In the genomic region with DNA sequence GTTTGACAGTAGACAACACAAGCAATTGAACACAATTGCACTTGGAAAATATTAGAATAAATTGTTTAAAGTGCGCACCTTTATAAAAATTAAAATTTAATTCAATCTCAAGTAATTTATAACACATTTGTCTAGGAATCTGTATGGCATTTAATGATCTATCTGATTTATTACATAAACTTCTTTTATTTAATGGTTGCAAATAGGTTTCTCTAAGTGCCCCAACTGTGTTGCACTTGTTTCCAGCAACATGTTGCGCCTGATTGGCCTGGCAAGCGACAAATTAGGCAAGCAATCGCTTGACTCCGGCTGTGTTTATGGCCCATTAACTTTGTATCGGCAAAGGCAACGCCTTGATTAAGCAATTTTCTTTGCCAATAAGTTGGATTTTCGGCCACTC, we compare ENCODE assay signal across 1 fruit fly cellular context.
TF ChIP-seq lines count a peak whose summit lies in the region.

No protein-coding gene starts in this region.

TF ChIP-seq in whole organism, prepupa, 60 proteins besides CTCF, POLR2A, EP300 and RAD21 (continued from another document):
- TF ChIP-seq CG8632 (GFP tag; optimal IDR thresholded peaks at IDR 0.05; lab: Kevin White, UChicago) (no peak), CG3919 (GFP tag; optimal IDR thresholded peaks at IDR 0.05; lab: Kevin White, UChicago) (no peak), Sox102F (GFP tag; optimal IDR thresholded peaks at IDR 0.05; lab: Kevin White, UChicago) (no peak), dac (GFP tag; optimal IDR thresholded peaks at IDR 0.05; lab: Kevin White, UChicago) (no peak), Met (GFP tag; optimal IDR thresholded peaks at IDR 0.05; lab: Kevin White, UChicago) (no peak), CG6276 (GFP tag; optimal IDR thresholded peaks at IDR 0.05; lab: Kevin White, UChicago) (no peak)
